Fruit fly (Drosophila melanogaster): ENCODE data around the gene Syx16.

Syx16 gene

DNA sequence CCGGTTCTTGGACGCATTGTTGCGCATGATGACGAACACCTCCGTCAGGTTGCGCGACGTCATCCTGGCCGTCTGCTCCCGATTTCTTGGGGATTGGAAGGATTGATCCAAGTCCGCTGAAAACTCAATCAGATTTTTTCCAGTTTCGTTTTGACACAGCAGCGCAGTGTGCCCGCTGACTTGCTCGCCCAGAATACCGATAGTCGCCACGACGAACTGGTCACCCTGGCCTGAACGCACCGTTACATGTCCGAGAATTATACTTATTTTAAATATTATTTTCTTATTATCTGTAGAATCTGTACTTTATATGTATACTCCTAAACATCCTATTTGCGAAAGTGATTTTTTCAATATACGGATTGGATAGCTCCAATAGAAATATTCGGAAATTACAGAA lies at the start of gene Syx16:
TSS of gene Syx16 (minus strand) at position 172 of the 400 bp plus-strand sequence.
- TF ChIP-seq CG1620 (GFP tag; optimal IDR thresholded peaks at IDR 0.05) (no peak), Mnt (GFP tag; optimal IDR thresholded peaks at IDR 0.05) (no peak), CG7101 (tag; optimal IDR thresholded peaks at IDR 0.05) (no peak), CG14711 (tag; optimal IDR thresholded peaks at IDR 0.05) (no peak), CG5204 (GFP tag; optimal IDR thresholded peaks at IDR 0.05) (no peak), cnc (optimal IDR thresholded peaks at IDR 0.05) (no peak), CG7045 (GFP tag; optimal IDR thresholded peaks at IDR 0.05) (no peak), kay (GFP tag; ENCODE audit: borderline replicate concordance) (no peak), cic (GFP tag; optimal IDR thresholded peaks at IDR 0.05) (no peak), Crg-1 (GFP tag; optimal IDR thresholded peaks at IDR 0.05) (no peak), toe (GFP tag; optimal IDR thresholded peaks at IDR 0.05) (no peak), CG12768 (GFP tag; optimal IDR thresholded peaks at IDR 0.05) (no peak)

dm6 chrX:20436866-20437265 lies 43.3 kb upstream of the Syx16 start:
- no peak for TF ChIP-seq kay (GFP tag; ENCODE audit: borderline replicate concordance)
- no peak for TF ChIP-seq CG7045 (GFP tag; optimal IDR thresholded peaks at IDR 0.05)
- TF ChIP-seq Crg-1 (GFP tag; optimal IDR thresholded peaks at IDR 0.05): no peak
- TF ChIP-seq tj (GFP tag; optimal IDR thresholded peaks at IDR 0.05): no peak
- no peak for TF ChIP-seq Hr96 (GFP tag; optimal IDR thresholded peaks at IDR 0.05)
- no peak for TF ChIP-seq CG5204 (GFP tag; optimal IDR thresholded peaks at IDR 0.05)
- TF ChIP-seq cnc (optimal IDR thresholded peaks at IDR 0.05): no peak
- TF ChIP-seq toe (GFP tag; optimal IDR thresholded peaks at IDR 0.05): no peak
- TF ChIP-seq ovo (GFP tag; optimal IDR thresholded peaks at IDR 0.05): no peak

- TF ChIP-seq kay (GFP tag; ENCODE audit: borderline replicate concordance) (no peak), CG7045 (GFP tag; optimal IDR thresholded peaks at IDR 0.05) (no peak), CG7101 (tag; optimal IDR thresholded peaks at IDR 0.05) (peak; percentile 6), Crg-1 (GFP tag; optimal IDR thresholded peaks at IDR 0.05) (no peak), toe (GFP tag; optimal IDR thresholded peaks at IDR 0.05) (no peak), bab1 (GFP tag; optimal IDR thresholded peaks at IDR 0.05) (no peak), CG1620 (GFP tag; optimal IDR thresholded peaks at IDR 0.05) (no peak), CG5204 (GFP tag; optimal IDR thresholded peaks at IDR 0.05) (peak; percentile 43), pad (GFP tag; optimal IDR thresholded peaks at IDR 0.05) (no peak), tj (GFP tag; optimal IDR thresholded peaks at IDR 0.05) (no peak), Hr96 (GFP tag; optimal IDR thresholded peaks at IDR 0.05) (peak; percentile 8), CG33017 (tag; optimal IDR thresholded peaks at IDR 0.05) (no peak)
Measured at dm6 chrX:20434534-20434933, 41.0 kb upstream of the Syx16 start.

DNA sequence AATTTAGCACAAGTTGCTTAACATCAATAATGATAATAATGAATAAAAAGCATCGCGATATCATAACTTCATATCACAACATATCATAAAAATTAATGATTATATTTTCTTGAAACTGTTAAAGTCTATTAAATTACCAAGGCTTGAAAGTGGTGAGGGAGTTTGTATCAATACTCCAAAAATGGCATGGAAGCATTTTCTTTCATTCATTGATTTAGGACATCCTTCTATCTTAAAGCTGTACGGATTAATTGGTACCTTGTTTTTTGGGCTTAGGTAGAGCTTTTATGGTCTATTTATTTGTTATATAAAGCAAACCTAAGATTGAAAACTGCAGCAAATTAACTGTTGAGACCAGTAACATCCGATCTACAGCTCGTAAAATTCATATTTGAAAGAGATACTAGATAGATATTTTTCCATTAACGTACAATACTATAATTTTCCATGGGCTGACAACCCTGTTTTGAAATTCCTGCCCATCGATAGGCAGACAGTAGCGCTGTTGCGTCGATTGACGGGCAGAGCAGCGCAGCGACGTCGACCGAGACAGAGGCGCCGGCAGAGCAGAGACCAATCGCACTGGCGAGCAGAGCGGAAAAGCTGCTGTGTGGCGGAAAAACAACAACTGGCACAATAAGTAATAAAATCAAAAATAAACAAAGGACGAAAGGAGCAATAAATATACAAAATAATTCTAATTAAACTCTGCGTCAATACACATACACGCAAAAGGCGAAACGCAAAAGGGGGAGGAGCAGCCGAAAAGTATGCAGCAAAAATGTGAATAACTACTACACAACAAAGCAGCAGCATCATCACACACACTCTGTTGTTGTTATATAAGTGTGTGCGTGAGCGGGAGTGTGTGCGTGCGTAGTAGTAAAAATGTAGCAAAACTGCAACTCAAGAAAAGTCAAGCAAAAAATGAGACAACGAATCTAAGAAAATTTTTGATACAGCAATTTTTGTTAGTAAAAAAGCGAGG lies 40.1 kb upstream of the Syx16 start, which contains the start of gene CG1695:
TSS of gene CG1695 (plus strand) at position 606 of the 988 bp plus-strand sequence.
- TF ChIP-seq cic (GFP tag; optimal IDR thresholded peaks at IDR 0.05) (no peak), tj (GFP tag; optimal IDR thresholded peaks at IDR 0.05) (no peak), CG5204 (GFP tag; optimal IDR thresholded peaks at IDR 0.05) (peak; percentile 40), cnc (optimal IDR thresholded peaks at IDR 0.05) (no peak), CG7045 (GFP tag; optimal IDR thresholded peaks at IDR 0.05) (peak; percentile 5), CG14711 (tag; optimal IDR thresholded peaks at IDR 0.05) (peak; percentile 64), toe (GFP tag; optimal IDR thresholded peaks at IDR 0.05) (peak; percentile 29), Clk (GFP tag; optimal IDR thresholded peaks at IDR 0.05) (no peak)

DNA sequence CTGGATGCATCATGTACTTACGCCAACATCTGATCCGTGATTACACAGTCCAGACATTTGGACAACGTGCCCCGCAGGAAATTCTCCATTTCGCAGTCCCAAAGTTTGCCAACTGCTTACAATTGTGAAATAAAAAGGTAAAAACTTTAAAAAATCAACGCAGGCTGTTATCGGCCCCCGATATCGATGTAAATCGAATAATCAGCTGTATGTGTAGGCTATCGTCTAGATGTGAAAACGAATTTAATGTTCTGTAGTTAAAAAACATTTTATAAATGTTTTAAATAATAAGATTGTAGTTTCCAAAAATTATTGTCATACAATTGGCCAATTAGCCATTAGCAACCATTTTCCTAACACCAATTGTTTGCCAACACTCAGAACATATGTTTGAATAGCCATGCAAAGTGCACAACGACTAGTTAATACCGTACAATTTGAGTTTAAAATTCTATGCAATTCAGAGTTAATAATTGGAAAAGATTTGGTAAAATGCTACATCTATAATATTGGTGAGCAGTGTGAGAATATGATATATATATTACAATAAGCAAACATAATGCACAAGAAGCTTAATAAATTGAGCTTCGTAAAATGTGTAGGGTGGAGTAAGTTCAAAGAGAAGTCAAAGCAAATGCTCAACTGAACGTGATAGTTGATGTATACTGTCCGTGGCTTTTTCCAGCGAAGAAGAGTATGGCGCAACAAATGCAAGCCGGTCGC lies 36.1 kb upstream of the Syx16 start, which contains the start of the genes CG11710 and mal:
TSS of gene CG11710 (minus strand) at position 192 of the 723 bp plus-strand sequence.
TSS of gene mal (plus strand) at position 194 of the 723 bp plus-strand sequence.
- no peak for TF ChIP-seq kay (GFP tag; ENCODE audit: borderline replicate concordance)
- peak; percentile 53 for TF ChIP-seq CG33017 (tag; optimal IDR thresholded peaks at IDR 0.05)
- peak; percentile 82 for TF ChIP-seq CG14711 (tag; optimal IDR thresholded peaks at IDR 0.05)
- TF ChIP-seq CG5204 (GFP tag; optimal IDR thresholded peaks at IDR 0.05): peak; percentile 79
- peak; percentile 77 for TF ChIP-seq pad (GFP tag; optimal IDR thresholded peaks at IDR 0.05)
- peak; percentile 39 for TF ChIP-seq cic (GFP tag; optimal IDR thresholded peaks at IDR 0.05)
- TF ChIP-seq CG7101 (tag; optimal IDR thresholded peaks at IDR 0.05): peak; percentile 83
- peak; percentile 24 for TF ChIP-seq Crg-1 (GFP tag; optimal IDR thresholded peaks at IDR 0.05)
- peak; percentile 82 for TF ChIP-seq CG7045 (GFP tag; optimal IDR thresholded peaks at IDR 0.05)
- peak; percentile 50 for TF ChIP-seq tj (GFP tag; optimal IDR thresholded peaks at IDR 0.05)
- peak; percentile 82 for TF ChIP-seq CG12768 (GFP tag; optimal IDR thresholded peaks at IDR 0.05)
- TF ChIP-seq Clk (GFP tag; optimal IDR thresholded peaks at IDR 0.05): peak; percentile 53
- TF ChIP-seq CG11617 (GFP tag; optimal IDR thresholded peaks at IDR 0.05): peak; percentile 82
- peak; percentile 56 for TF ChIP-seq ovo (GFP tag; optimal IDR thresholded peaks at IDR 0.05)
- peak; percentile 68 for TF ChIP-seq Mnt (GFP tag; optimal IDR thresholded peaks at IDR 0.05)
- TF ChIP-seq Hr96 (GFP tag; optimal IDR thresholded peaks at IDR 0.05): peak; percentile 81
- TF ChIP-seq CG1620 (GFP tag; optimal IDR thresholded peaks at IDR 0.05): peak; percentile 83
- TF ChIP-seq toe (GFP tag; optimal IDR thresholded peaks at IDR 0.05): peak; percentile 77
- TF ChIP-seq bab1 (GFP tag; optimal IDR thresholded peaks at IDR 0.05): peak; percentile 90
- TF ChIP-seq cnc (optimal IDR thresholded peaks at IDR 0.05): no peak

Measured in whole organism, adult.